Fruit fly (Drosophila melanogaster) whole organism, prepupa: Measurements from ENCODE around the gene dsx-c73A.

Source experiments
- Blimp-1 ChIP-seq: fragments of 200-800 bp; sonication (Bioruptor generic); optimal IDR thresholded peaks from 3 replicates; lab custom pipeline; 2017; ENCODE audit warnings: missing biosample characterization, missing genetic modification characterization, mild to moderate bottlenecking, moderate library complexity, missing genetic modification reagents
- CG10631 ChIP-seq: fragments of 200-800 bp; sonication (Bioruptor generic); optimal IDR thresholded peaks from 2 replicates; lab custom pipeline; 2016; ENCODE audit warnings: missing biosample characterization, missing genetic modification characterization
- CG10669 ChIP-seq: fragments of 200-800 bp; sonication (Bioruptor generic); optimal IDR thresholded peaks from 3 replicates; lab custom pipeline; 2018; ENCODE audit warnings: missing biosample characterization, mild to moderate bottlenecking, missing genetic modification characterization, moderate library complexity
- CG11902 ChIP-seq: fragments of 200-800 bp; sonication (Bioruptor generic); optimal IDR thresholded peaks from 3 replicates; lab custom pipeline; 2016; ENCODE audit warnings: missing biosample characterization, missing genetic modification characterization
- CG16779 ChIP-seq: fragments of 200-800 bp; sonication (Bioruptor generic); optimal IDR thresholded peaks from 3 replicates; lab custom pipeline; 2017; ENCODE audit warnings: missing biosample characterization, mild to moderate bottlenecking, missing genetic modification characterization
- CG3032 ChIP-seq: fragments of 200-800 bp; optimal IDR thresholded peaks from 2 replicates; lab custom pipeline; 2019; ENCODE audit warnings: missing biosample characterization, mild to moderate bottlenecking, missing genetic modification characterization, moderate library complexity
- CG31627 ChIP-seq: fragments of 200-800 bp; sonication (Bioruptor generic); optimal IDR thresholded peaks from 3 replicates; lab custom pipeline; 2016; ENCODE audit warnings: missing biosample characterization, missing genetic modification characterization
- CG32006 ChIP-seq: fragments of 200-800 bp; sonication (Bioruptor generic); optimal IDR thresholded peaks from 3 replicates; lab custom pipeline; 2017; ENCODE audit warnings: missing biosample characterization, mild to moderate bottlenecking, missing genetic modification characterization
- CG6808 ChIP-seq: fragments of 200-800 bp; sonication (Bioruptor generic); optimal IDR thresholded peaks from 3 replicates; lab custom pipeline; 2017; ENCODE audit warnings: missing biosample characterization, missing genetic modification characterization, mild to moderate bottlenecking, moderate library complexity, missing genetic modification reagents
- CG6854 ChIP-seq: fragments of 200-800 bp; sonication (Bioruptor generic); optimal IDR thresholded peaks from 2 replicates; lab custom pipeline; 2017; ENCODE audit warnings: missing biosample characterization, mild to moderate bottlenecking, missing genetic modification characterization
- CG8319 ChIP-seq: fragments of 200-800 bp; sonication (Bioruptor generic); optimal IDR thresholded peaks from 3 replicates; lab custom pipeline; 2016; ENCODE audit warnings: missing biosample characterization, missing genetic modification characterization
- Eip75B ChIP-seq: fragments of 200-800 bp; sonication (Bioruptor generic); optimal IDR thresholded peaks from 3 replicates; lab custom pipeline; 2016; ENCODE audit warnings: missing biosample characterization, missing genetic modification characterization
- Eip78C ChIP-seq: fragments of 200-800 bp; sonication (Bioruptor generic); peaks from one replicate; lab custom pipeline; 2016; ENCODE audit warnings: missing biosample characterization, missing genetic modification characterization
- Eip93F ChIP-seq: fragments of 200-800 bp; sonication (Bioruptor generic); optimal IDR thresholded peaks from 2 replicates; lab custom pipeline; 2016; ENCODE audit warnings: missing biosample characterization, mild to moderate bottlenecking, missing genetic modification characterization
- Hr39 ChIP-seq: fragments of 200-800 bp; sonication (Bioruptor generic); optimal IDR thresholded peaks from 2 replicates; lab custom pipeline; 2016; ENCODE audit warnings: missing biosample characterization, missing genetic modification characterization
- Lpt ChIP-seq: fragments of 200-800 bp; sonication (Bioruptor generic); optimal IDR thresholded peaks from 3 replicates; lab custom pipeline; 2016; ENCODE audit warnings: missing biosample characterization, missing genetic modification characterization
- Met ChIP-seq: fragments of 200-800 bp; sonication (Bioruptor generic); optimal IDR thresholded peaks from 3 replicates; lab custom pipeline; 2016; ENCODE audit warnings: missing biosample characterization, missing genetic modification characterization
- Sox102F ChIP-seq: fragments of 200-800 bp; sonication (Bioruptor generic); optimal IDR thresholded peaks from 2 replicates; lab custom pipeline; 2016; ENCODE audit warnings: missing biosample characterization, mild to moderate bottlenecking, missing genetic modification characterization
- Sox14 ChIP-seq: fragments of 200-800 bp; sonication (Bioruptor generic); optimal IDR thresholded peaks from 3 replicates; lab custom pipeline; 2016; ENCODE audit warnings: missing biosample characterization, missing genetic modification characterization
- esn ChIP-seq: fragments of 200-800 bp; sonication (Bioruptor generic); optimal IDR thresholded peaks from 2 replicates; lab custom pipeline; 2016; ENCODE audit warnings: missing biosample characterization, mild to moderate bottlenecking, missing genetic modification characterization, moderate library complexity
- fd85E ChIP-seq: fragments of 200-800 bp; sonication (Bioruptor generic); optimal IDR thresholded peaks from 3 replicates; lab custom pipeline; 2016; ENCODE audit warnings: missing biosample characterization, missing genetic modification characterization
- fkh ChIP-seq: fragments of 200-800 bp; sonication (Bioruptor generic); optimal IDR thresholded peaks from 3 replicates; lab custom pipeline; 2017; ENCODE audit warnings: missing biosample characterization, mild to moderate bottlenecking, missing genetic modification characterization, moderate library complexity
- lz ChIP-seq: fragments of 200-800 bp; sonication (Bioruptor generic); optimal IDR thresholded peaks from 3 replicates; lab custom pipeline; 2016; ENCODE audit warnings: missing biosample characterization, missing genetic modification characterization
- net ChIP-seq: fragments of 200-800 bp; sonication (Bioruptor generic); optimal IDR thresholded peaks from 3 replicates; lab custom pipeline; 2016; ENCODE audit warnings: missing biosample characterization, missing genetic modification characterization
- salr ChIP-seq, 2 experiments: fragments of 200-800 bp; sonication (Bioruptor generic); optimal IDR thresholded peaks; 3 replicates each; lab custom pipeline; 2016 to 2018; ENCODE audit warnings: missing biosample characterization in 2 of 2, missing genetic modification characterization in 2 of 2, mild to moderate bottlenecking in 1 of 2
- svp ChIP-seq: fragments of 200-800 bp; sonication (Bioruptor generic); peaks from one replicate; lab custom pipeline; 2016; ENCODE audit warnings: missing biosample characterization, missing genetic modification characterization
- vri ChIP-seq: fragments of 200-800 bp; sonication (Bioruptor generic); optimal IDR thresholded peaks from 3 replicates; lab custom pipeline; 2016; ENCODE audit warnings: missing biosample characterization, mild to moderate bottlenecking, missing genetic modification characterization

The dsx-c73A gene

dm6 chr3L:16383056-16383455 is 68.7 kb downstream of the dsx-c73A start:
- TF ChIP-seq vri, result peak; percentile 92
- no peak for TF ChIP-seq CG3032 (tag; lab: Kevin White, UChicago)
- TF ChIP-seq, all 60 proteins: peak for 1

- TF ChIP-seq svp (GFP tag; lab: Kevin White, UChicago) (peak; percentile 18), Lpt (GFP tag; lab: Kevin White, UChicago) (no peak), fkh (GFP tag; lab: Kevin White, UChicago) (peak; percentile 44)
Measured at dm6 chr3L:16381184-16381797, 70.5 kb downstream of the dsx-c73A start, which contains the start of gene Agpat4. Gene Agpat4 (minus strand): TSS chr3L:16381570.

- TF ChIP-seq Sox102F (GFP tag; lab: Kevin White, UChicago), result no peak
- TF ChIP-seq Met, result no peak
- no peak for TF ChIP-seq salr (GFP tag; optimal IDR thresholded peaks at IDR 0.05; lab: Kevin White, UChicago)
- TF ChIP-seq Hr39, result no peak
- no peak for TF ChIP-seq CG8319 (GFP tag; lab: Kevin White, UChicago)
- no peak for TF ChIP-seq Eip75B
- TF ChIP-seq CG10631 (GFP tag; lab: Kevin White, UChicago), result no peak
- no peak for TF ChIP-seq CG10669 (GFP tag; lab: Kevin White, UChicago)
- TF ChIP-seq CG31627, result no peak
- TF ChIP-seq net, result no peak
- TF ChIP-seq fd85E (GFP tag; lab: Kevin White, UChicago), result no peak
- no peak for TF ChIP-seq CG11902 (GFP tag; lab: Kevin White, UChicago)
- no peak for TF ChIP-seq CG6854 (GFP tag; lab: Kevin White, UChicago)
- no peak for TF ChIP-seq CG6808 (GFP tag; lab: Kevin White, UChicago)
- no peak for TF ChIP-seq vri
Measured at dm6 chr3L:16380770-16381169, 71.0 kb downstream of the dsx-c73A start.

- peak; percentile 1 for TF ChIP-seq lz (GFP tag; lab: Kevin White, UChicago)
- peak; percentile 9 for TF ChIP-seq Lpt (GFP tag; lab: Kevin White, UChicago)
- TF ChIP-seq CG32006, result no peak
- peak; percentile 79 for TF ChIP-seq Eip78C (GFP tag; lab: Kevin White, UChicago)
- peak; percentile 10 for TF ChIP-seq CG3032 (tag; lab: Kevin White, UChicago)
- no peak for TF ChIP-seq CG16779 (tag; lab: Kevin White, UChicago)
- TF ChIP-seq esn (GFP tag; lab: Kevin White, UChicago), result peak; percentile 4
- peak; percentile 89 for TF ChIP-seq Blimp-1 (GFP tag; lab: Kevin White, UChicago)
- peak; percentile 76 for TF ChIP-seq Sox14
- peak; percentile 51 for TF ChIP-seq Eip93F (GFP tag; lab: Kevin White, UChicago)
- TF ChIP-seq, all 60 proteins: peak for 8
Measured at dm6 chr3L:16377768-16378764, 73.7 kb downstream of the dsx-c73A start, which contains the start of gene roq. Gene roq (minus strand): TSS chr3L:16378566.
